Worm (Caenorhabditis elegans) whole organism, early embryonic: ENCODE data around the gene del-6.

ENCODE experiments used
- B0310.2 ChIP-seq: sonication (generic microtip); optimal IDR thresholded peaks from 2 replicates; lab custom pipeline; 2016; ENCODE audit warnings: mild to moderate bottlenecking, missing genetic modification characterization, missing compliant biosample characterization
- aly-1 ChIP-seq: sonication (generic microtip); optimal IDR thresholded peaks from 2 replicates; lab custom pipeline; 2016; ENCODE audit warnings: missing genetic modification characterization, missing compliant biosample characterization
- ama-1 ChIP-seq: fragments of 150-350 bp; optimal IDR thresholded peaks from 2 replicates; lab custom pipeline; 2014
- ceh-13 ChIP-seq: fragments of 200-800 bp; sonication (Bioruptor generic); optimal IDR thresholded peaks from 2 replicates; lab custom pipeline; 2018; ENCODE audit warnings: mild to moderate bottlenecking, missing genetic modification characterization, missing compliant biosample characterization
- ceh-36 ChIP-seq: sonication (generic microtip); optimal IDR thresholded peaks from 2 replicates; lab custom pipeline; 2016; ENCODE audit warnings: missing genetic modification characterization, inconsistent platforms, missing compliant biosample characterization
- flt-1 ChIP-seq: fragments of 200-800 bp; sonication (Bioruptor generic); IDR thresholded peaks from 2 replicates; pipeline ENCODE4 v1.3.6; 2022; ENCODE audit warnings: missing genetic modification characterization, missing compliant biosample characterization
- hmbx-1 ChIP-seq: sonication (generic microtip); optimal IDR thresholded peaks from 2 replicates; lab custom pipeline; 2016; ENCODE audit warnings: mild to moderate bottlenecking, missing genetic modification characterization, missing compliant biosample characterization
- hmg-4 ChIP-seq: fragments of 200-800 bp; sonication (Bioruptor generic); optimal IDR thresholded peaks from 2 replicates; lab custom pipeline; 2018; ENCODE audit warnings: mild to moderate bottlenecking, missing genetic modification characterization, missing compliant biosample characterization
- hnd-1 ChIP-seq: sonication (generic microtip); optimal IDR thresholded peaks from 2 replicates; lab custom pipeline; 2016; ENCODE audit warnings: missing genetic modification characterization, missing compliant biosample characterization
- pes-1 ChIP-seq: fragments of 200-800 bp; sonication (Bioruptor generic); IDR thresholded peaks from 2 replicates; pipeline ENCODE4 v1.3.6; 2022; ENCODE audit warnings: missing genetic modification reagents, missing genetic modification characterization, missing compliant biosample characterization
- scrt-1 ChIP-seq: fragments of 200-800 bp; sonication (Bioruptor generic); IDR thresholded peaks from 2 replicates; pipeline ENCODE4 v1.3.6; 2022; ENCODE audit warnings: missing genetic modification characterization, missing compliant biosample characterization
- sea-1 ChIP-seq: fragments of 200-800 bp; sonication (Bioruptor generic); conservative IDR thresholded peaks from 2 replicates; pipeline ENCODE4 v1.3.6; 2022; ENCODE audit warnings: missing genetic modification characterization, missing compliant biosample characterization
- tbx-11 ChIP-seq: fragments of 200-800 bp; sonication (Bioruptor generic); IDR thresholded peaks from 2 replicates; pipeline ENCODE4 v1.3.6; 2022; ENCODE audit warnings: missing genetic modification characterization, missing compliant biosample characterization
- tra-4 ChIP-seq: sonication (generic microtip); optimal IDR thresholded peaks from 2 replicates; lab custom pipeline; 2017; ENCODE audit warnings: missing genetic modification characterization, missing compliant biosample characterization

- TF ChIP-seq ama-1 (lab: Kevin White, UChicago) (no peak), ceh-36 (no peak), B0310.2 (no peak), flt-1 (no peak), scrt-1 (GFP tag; lab: Robert Waterston, UW) (no peak), hmbx-1 (tag; lab: Kevin White, UChicago) (no peak), pes-1 (no peak), sea-1 (no peak), aly-1 (tag; lab: Kevin White, UChicago) (no peak), ceh-13 (GFP tag; lab: Kevin White, UChicago) (no peak), tra-4 (no peak), tbx-11 (GFP tag; lab: Robert Waterston, UW) (no peak), hmg-4 (GFP tag; lab: Kevin White, UChicago) (no peak), hnd-1 (tag; lab: Kevin White, UChicago) (no peak)
Measured at ce11 chrV:10572614-10573013, at the start of gene del-6.
